Worm (Caenorhabditis elegans) whole organism, mixed stage, embryonic: ENCODE results near the gene C46F11.5.

ENCODE experiments used
- M03D4.4 ChIP-seq: sonication (generic microtip); optimal IDR thresholded peaks from 2 replicates; lab custom pipeline; 2017; ENCODE audit warnings: mild to moderate bottlenecking, missing genetic modification characterization, missing compliant biosample characterization
- bed-3 ChIP-seq: fragments of 200-800 bp; sonication (Bioruptor generic); optimal IDR thresholded peaks from 3 replicates; lab custom pipeline; 2018; ENCODE audit warnings: mild to moderate bottlenecking, missing genetic modification characterization, moderate library complexity, missing compliant biosample characterization
- blmp-1 ChIP-seq: fragments of 150-350 bp; optimal IDR thresholded peaks from 2 replicates; lab custom pipeline; 2014; ENCODE audit warnings: missing biosample characterization, missing genetic modification characterization
- ceh-39 ChIP-seq: fragments of 150-350 bp; optimal IDR thresholded peaks from 2 replicates; lab custom pipeline; 2014; ENCODE audit warnings: missing biosample characterization, missing genetic modification characterization
- ceh-43 ChIP-seq: fragments of 200-800 bp; sonication (Bioruptor generic); optimal IDR thresholded peaks from 2 replicates; lab custom pipeline; 2018; ENCODE audit warnings: mild to moderate bottlenecking, missing genetic modification characterization, moderate library complexity, missing compliant biosample characterization
- ceh-83 ChIP-seq: fragments of 200-800 bp; sonication (Bioruptor generic); optimal IDR thresholded peaks from 2 replicates; lab custom pipeline; 2018; ENCODE audit warnings: mild to moderate bottlenecking, missing genetic modification characterization, missing compliant biosample characterization
- ces-1 ChIP-seq: fragments of 150-350 bp; optimal IDR thresholded peaks from 2 replicates; lab custom pipeline; 2014; ENCODE audit warnings: missing biosample characterization, missing genetic modification reagents, missing genetic modification characterization
- cnd-1 ChIP-seq: fragments of 200-800 bp; sonication (Bioruptor generic); optimal IDR thresholded peaks from 2 replicates; lab custom pipeline; 2018; ENCODE audit warnings: mild to moderate bottlenecking, missing genetic modification characterization, missing compliant biosample characterization
- drap-1 ChIP-seq: fragments of 200-800 bp; sonication (Bioruptor generic); optimal IDR thresholded peaks from 3 replicates; lab custom pipeline; 2018; ENCODE audit warnings: mild to moderate bottlenecking, missing genetic modification characterization, missing compliant biosample characterization
- elt-1 ChIP-seq: sonication (generic microtip); optimal IDR thresholded peaks from 2 replicates; lab custom pipeline; 2017; ENCODE audit warnings: missing genetic modification characterization, mild to moderate bottlenecking, missing compliant biosample characterization, antibody characterized with exemption, moderate library complexity, borderline replicate concordance; ENCODE audit not compliant: insufficient read depth
- elt-3 ChIP-seq: fragments of 150-350 bp; optimal IDR thresholded peaks from 2 replicates; lab custom pipeline; 2014; ENCODE audit warnings: missing biosample characterization, missing genetic modification characterization
- flh-1 ChIP-seq: fragments of 200-800 bp; sonication (Bioruptor generic); optimal IDR thresholded peaks from 2 replicates; lab custom pipeline; 2018; ENCODE audit warnings: mild to moderate bottlenecking, missing genetic modification characterization, moderate library complexity, missing compliant biosample characterization
- ham-2 ChIP-seq: fragments of 200-800 bp; sonication (Bioruptor generic); optimal IDR thresholded peaks from 2 replicates; lab custom pipeline; 2018; ENCODE audit warnings: mild to moderate bottlenecking, missing genetic modification characterization, missing compliant biosample characterization
- hlh-1 ChIP-seq: fragments of 150-350 bp; optimal IDR thresholded peaks from 2 replicates; lab custom pipeline; 2014; ENCODE audit warnings: missing biosample characterization, missing genetic modification reagents, missing genetic modification characterization
- lin-13 ChIP-seq: fragments of 150-350 bp; optimal IDR thresholded peaks from 2 replicates; lab custom pipeline; 2014; ENCODE audit warnings: missing biosample characterization, missing genetic modification characterization
- lin-32 ChIP-seq: fragments of 200-800 bp; sonication (Bioruptor generic); optimal IDR thresholded peaks from 2 replicates; lab custom pipeline; 2018; ENCODE audit warnings: mild to moderate bottlenecking, missing genetic modification characterization, missing compliant biosample characterization
- lsy-2 ChIP-seq: fragments of 150-350 bp; optimal IDR thresholded peaks from 2 replicates; lab custom pipeline; 2014; ENCODE audit warnings: missing biosample characterization, missing genetic modification characterization
- mab-5 ChIP-seq: fragments of 150-350 bp; optimal IDR thresholded peaks from 2 replicates; lab custom pipeline; 2014; ENCODE audit warnings: missing biosample characterization, missing genetic modification characterization
- mep-1 ChIP-seq: fragments of 150-350 bp; optimal IDR thresholded peaks from 2 replicates; lab custom pipeline; 2017; ENCODE audit warnings: missing biosample characterization, missing genetic modification reagents, missing genetic modification characterization, inconsistent platforms
- mls-2 ChIP-seq: sonication (generic microtip); optimal IDR thresholded peaks from 2 replicates; lab custom pipeline; 2016; ENCODE audit warnings: mild to moderate bottlenecking, missing genetic modification characterization, moderate library complexity, missing compliant biosample characterization
- nhr-12 ChIP-seq: fragments of 150-350 bp; optimal IDR thresholded peaks from 2 replicates; lab custom pipeline; 2014; ENCODE audit warnings: missing biosample characterization, missing genetic modification characterization
- nhr-2 ChIP-seq: fragments of 150-350 bp; optimal IDR thresholded peaks from 2 replicates; lab custom pipeline; 2014; ENCODE audit warnings: missing biosample characterization, missing genetic modification characterization
- nhr-237 ChIP-seq: fragments of 150-350 bp; optimal IDR thresholded peaks from 2 replicates; lab custom pipeline; 2014; ENCODE audit warnings: missing biosample characterization, missing genetic modification characterization
- nhr-28 ChIP-seq: fragments of 150-350 bp; optimal IDR thresholded peaks from 2 replicates; lab custom pipeline; 2014; ENCODE audit warnings: missing biosample characterization, missing genetic modification characterization
- nhr-76 ChIP-seq: sonication (generic microtip); optimal IDR thresholded peaks from 2 replicates; lab custom pipeline; 2017; ENCODE audit warnings: missing biosample characterization, missing genetic modification characterization
- pha-4 ChIP-seq: fragments of 150-350 bp; optimal IDR thresholded peaks from 2 replicates; lab custom pipeline; 2018; ENCODE audit warnings: missing biosample characterization, missing genetic modification reagents, missing genetic modification characterization
- sem-2 ChIP-seq: fragments of 200-800 bp; sonication (Bioruptor generic); optimal IDR thresholded peaks from 2 replicates; lab custom pipeline; 2018; ENCODE audit warnings: mild to moderate bottlenecking, missing genetic modification characterization, missing compliant biosample characterization
- snpc-4 ChIP-seq: fragments of 150-350 bp; optimal IDR thresholded peaks from 2 replicates; lab custom pipeline; 2014; ENCODE audit warnings: missing biosample characterization, missing genetic modification characterization
- sptf-1 ChIP-seq: sonication (generic microtip); optimal IDR thresholded peaks from 2 replicates; lab custom pipeline; 2017; ENCODE audit warnings: mild to moderate bottlenecking, missing genetic modification characterization, moderate library complexity, missing compliant biosample characterization
- tbx-8 ChIP-seq: fragments of 200-800 bp; sonication (Bioruptor generic); optimal IDR thresholded peaks from 2 replicates; lab custom pipeline; 2018; ENCODE audit warnings: mild to moderate bottlenecking, missing genetic modification characterization, moderate library complexity, missing compliant biosample characterization
- unc-120 ChIP-seq: sonication (generic microtip); optimal IDR thresholded peaks from 2 replicates; lab custom pipeline; 2017; ENCODE audit warnings: missing genetic modification characterization, missing compliant biosample characterization; ENCODE audit not compliant: poor library complexity, severe bottlenecking
- unc-39 ChIP-seq: fragments of 150-350 bp; optimal IDR thresholded peaks from 2 replicates; lab custom pipeline; 2014; ENCODE audit warnings: missing biosample characterization, missing genetic modification characterization
- unc-62 ChIP-seq: fragments of 150-350 bp; optimal IDR thresholded peaks from 2 replicates; lab custom pipeline; 2014; ENCODE audit warnings: missing biosample characterization, missing genetic modification reagents, missing genetic modification characterization
- zip-8 ChIP-seq: fragments of 150-350 bp; optimal IDR thresholded peaks from 2 replicates; lab custom pipeline; 2014; ENCODE audit warnings: missing biosample characterization, missing genetic modification characterization
- ztf-11 ChIP-seq: fragments of 150-350 bp; optimal IDR thresholded peaks from 2 replicates; lab custom pipeline; 2014; ENCODE audit warnings: missing biosample characterization, missing genetic modification characterization

The C46F11.5 gene

DNA sequence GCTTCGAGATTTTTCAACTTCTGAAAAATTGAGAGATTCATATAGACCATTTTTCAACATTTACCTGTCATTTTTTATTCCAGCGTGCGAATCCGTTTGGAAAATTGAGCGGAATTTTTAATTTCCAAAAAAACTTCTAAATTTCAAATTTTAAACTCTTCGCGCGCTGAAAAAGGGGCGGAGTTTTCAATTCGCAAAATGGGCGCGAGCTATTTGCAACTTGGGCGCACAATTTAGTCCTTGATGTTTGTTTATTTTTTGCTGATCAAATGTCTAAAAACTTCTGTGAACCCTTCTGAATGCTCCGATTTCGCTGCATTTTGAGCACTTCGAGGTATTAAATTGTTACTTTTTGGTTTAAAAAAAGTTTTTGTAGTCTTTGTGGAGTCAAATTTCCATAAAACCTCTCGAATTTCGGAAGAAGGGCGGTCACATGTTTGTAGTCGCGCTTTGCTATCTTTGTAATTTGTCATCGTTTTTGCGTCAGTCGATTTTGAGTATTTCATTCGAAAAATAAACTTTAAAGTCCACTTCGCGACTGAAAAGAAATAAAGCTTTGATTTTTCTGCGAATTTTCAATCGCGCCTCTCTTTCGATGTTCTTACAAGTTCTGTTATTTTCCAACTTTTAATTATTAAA, 6.6 kb downstream of the C46F11.5 start, which contains the start of the genes madf-8 and gsr-1:
TSS of gene madf-8 (minus strand) at position 156 of the 639 bp plus-strand sequence.
TSS of gene gsr-1 (plus strand) at position 231 of the 639 bp plus-strand sequence.
- TF ChIP-seq unc-39 (tag; lab: Kevin White, UChicago): no peak
- TF ChIP-seq mab-5: no peak
- no peak for TF ChIP-seq snpc-4 (tag; lab: Kevin White, UChicago)
- no peak for TF ChIP-seq cnd-1 (tag; lab: Kevin White, UChicago)
- no peak for TF ChIP-seq elt-1
- no peak for TF ChIP-seq ceh-83
- TF ChIP-seq unc-62: no peak
- no peak for TF ChIP-seq nhr-28 (tag; lab: Kevin White, UChicago)
- no peak for TF ChIP-seq nhr-12 (tag; lab: Kevin White, UChicago)
- TF ChIP-seq elt-3 (tag; lab: Kevin White, UChicago): no peak
- TF ChIP-seq blmp-1 (tag; lab: Kevin White, UChicago): no peak
- TF ChIP-seq ceh-43 (GFP tag; lab: Kevin White, UChicago): no peak
- no peak for TF ChIP-seq lin-32 (GFP tag; lab: Kevin White, UChicago)
- TF ChIP-seq unc-120 (tag; lab: Kevin White, UChicago): peak; percentile 51
- TF ChIP-seq lsy-2 (tag; lab: Kevin White, UChicago): peak; percentile 7
- no peak for TF ChIP-seq bed-3 (GFP tag; lab: Kevin White, UChicago)
- peak; percentile 39 for TF ChIP-seq mep-1 (tag; lab: Kevin White, UChicago)
- no peak for TF ChIP-seq nhr-2 (tag; lab: Kevin White, UChicago)
- TF ChIP-seq ces-1 (GFP tag; lab: Kevin White, UChicago): peak; percentile 0
- no peak for TF ChIP-seq drap-1 (GFP tag; lab: Kevin White, UChicago)
- no peak for TF ChIP-seq nhr-237
- TF ChIP-seq pha-4 (tag; lab: Kevin White, UChicago): no peak
- TF ChIP-seq mls-2 (tag; lab: Kevin White, UChicago): no peak
- no peak for TF ChIP-seq lin-13 (tag; lab: Kevin White, UChicago)
- TF ChIP-seq M03D4.4 (tag; lab: Kevin White, UChicago): no peak
- peak; percentile 36 for TF ChIP-seq sptf-1
- TF ChIP-seq ham-2 (GFP tag; lab: Kevin White, UChicago): no peak
- no peak for TF ChIP-seq zip-8 (tag; lab: Kevin White, UChicago)
- TF ChIP-seq flh-1 (GFP tag; lab: Kevin White, UChicago): no peak
- TF ChIP-seq hlh-1 (tag; lab: Kevin White, UChicago): peak; percentile 28
- TF ChIP-seq sem-2 (GFP tag; lab: Kevin White, UChicago): no peak
- no peak for TF ChIP-seq ceh-39
- no peak for TF ChIP-seq nhr-76 (tag; lab: Kevin White, UChicago)
- TF ChIP-seq ztf-11 (tag; lab: Kevin White, UChicago): no peak
- TF ChIP-seq tbx-8 (GFP tag; lab: Kevin White, UChicago): no peak

DNA sequence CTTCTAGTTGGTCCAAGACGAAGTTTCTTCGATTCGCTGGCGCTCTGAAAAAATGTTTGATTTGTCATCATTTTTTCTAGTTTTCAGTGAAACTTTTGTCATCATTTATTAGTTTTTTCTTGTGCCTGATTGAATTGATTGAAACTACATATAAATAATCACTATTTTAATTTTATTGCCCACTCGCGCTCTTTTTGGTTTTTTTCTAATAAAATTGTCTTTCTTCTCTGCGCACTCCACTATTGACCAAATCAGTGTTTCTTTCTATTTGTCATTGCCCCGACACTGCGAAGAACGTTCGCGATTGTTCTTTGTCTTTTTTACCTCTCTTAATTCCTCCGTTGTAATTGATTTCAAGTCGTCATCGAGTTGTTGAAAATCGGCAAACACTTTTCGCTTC, 7.1 kb downstream of the C46F11.5 start:
- TF ChIP-seq nhr-2 (tag; lab: Kevin White, UChicago) (no peak), nhr-237 (no peak), flh-1 (GFP tag; lab: Kevin White, UChicago) (no peak), M03D4.4 (tag; lab: Kevin White, UChicago) (no peak), lsy-2 (tag; lab: Kevin White, UChicago) (no peak), bed-3 (GFP tag; lab: Kevin White, UChicago) (no peak), lin-13 (tag; lab: Kevin White, UChicago) (no peak)

DNA sequence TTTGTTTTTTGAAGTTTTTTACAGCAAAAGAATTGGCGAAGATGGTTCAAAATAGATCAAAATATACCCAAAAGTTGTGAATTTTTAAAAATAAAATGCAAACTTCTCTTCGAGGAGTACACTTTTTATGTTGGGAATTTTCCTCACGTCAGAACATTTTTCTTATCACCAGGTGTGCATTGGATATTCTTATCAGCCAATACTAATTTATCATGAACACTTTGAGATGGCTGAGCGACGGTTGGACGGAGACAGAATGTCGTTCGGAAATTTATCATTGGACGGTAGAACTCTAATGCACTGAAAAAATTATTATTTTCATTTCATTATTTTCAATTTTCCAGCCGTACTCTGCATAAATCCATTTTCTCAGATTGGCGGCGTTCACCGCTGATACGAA, 8.1 kb downstream of the C46F11.5 start:
- TF ChIP-seq hlh-1 (tag; lab: Kevin White, UChicago): no peak

DNA sequence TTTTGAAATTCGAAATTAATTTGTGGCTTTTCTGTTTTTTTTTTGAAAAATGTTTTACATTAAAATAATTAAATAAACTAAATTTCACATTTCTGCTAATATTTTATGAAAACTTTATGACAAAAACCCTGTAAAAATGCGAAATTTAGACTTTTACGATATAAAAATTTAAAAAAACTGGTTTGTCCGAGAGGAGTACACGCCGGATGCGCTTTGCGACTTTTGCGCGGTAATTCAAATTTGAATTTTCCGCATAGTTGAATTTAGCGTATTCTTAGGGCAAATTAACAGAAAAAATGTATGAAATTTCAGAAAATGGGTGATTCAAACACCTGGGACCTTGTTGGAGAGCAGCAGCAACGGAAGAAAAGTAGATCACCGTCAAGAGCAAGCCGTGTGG, 13.3 kb downstream of the C46F11.5 start, which contains the start of gene unc-93:
TSS of gene unc-93 (plus strand) at position 301 of the 400 bp plus-strand sequence.
- TF ChIP-seq unc-120 (tag; lab: Kevin White, UChicago) (no peak), nhr-237 (no peak), M03D4.4 (tag; lab: Kevin White, UChicago) (no peak), unc-39 (tag; lab: Kevin White, UChicago) (no peak), zip-8 (tag; lab: Kevin White, UChicago) (no peak), ceh-39 (no peak), ceh-43 (GFP tag; lab: Kevin White, UChicago) (no peak), nhr-12 (tag; lab: Kevin White, UChicago) (no peak), elt-3 (tag; lab: Kevin White, UChicago) (no peak), nhr-28 (tag; lab: Kevin White, UChicago) (no peak), ham-2 (GFP tag; lab: Kevin White, UChicago) (no peak), mab-5 (no peak), unc-62 (no peak), ztf-11 (tag; lab: Kevin White, UChicago) (no peak), nhr-76 (tag; lab: Kevin White, UChicago) (no peak), drap-1 (GFP tag; lab: Kevin White, UChicago) (no peak)
- TF ChIP-seq, all 35 proteins: peak for 0
